Worm (Caenorhabditis elegans) whole organism, L1 larva: ENCODE data around the gene far-2.

Experiments used
- C04F5.9 ChIP-seq: sonication (generic microtip); optimal IDR thresholded peaks from 2 replicates; lab custom pipeline; 2016; ENCODE audit warnings: missing genetic modification characterization, missing compliant biosample characterization
- F16B12.6 ChIP-seq: fragments of 150-350 bp; optimal IDR thresholded peaks from 2 replicates; lab custom pipeline; 2014; ENCODE audit warnings: missing biosample characterization, missing genetic modification characterization
- aha-1 ChIP-seq: fragments of 150-350 bp; optimal IDR thresholded peaks from 2 replicates; lab custom pipeline; 2014; ENCODE audit warnings: missing biosample characterization, missing genetic modification characterization
- aly-2 ChIP-seq: fragments of 150-350 bp; optimal IDR thresholded peaks from 2 replicates; lab custom pipeline; 2014; ENCODE audit warnings: missing biosample characterization, missing genetic modification characterization
- ama-1 ChIP-seq: fragments of 150-350 bp; optimal IDR thresholded peaks from 2 replicates; lab custom pipeline; 2014
- ceh-63 ChIP-seq: fragments of 200-800 bp; sonication (Bioruptor generic); optimal IDR thresholded peaks from 2 replicates; lab custom pipeline; 2018; ENCODE audit warnings: mild to moderate bottlenecking, missing genetic modification characterization, missing compliant biosample characterization
- ceh-82 ChIP-seq, 3 experiments: fragments of 150-350 bp in 1 of 3; sonication (generic microtip) in 2 of 3; optimal IDR thresholded peaks; 2 replicates each; lab custom pipeline; 2014 to 2017; ENCODE audit warnings: missing biosample characterization in 3 of 3, missing genetic modification characterization in 3 of 3
- ceh-88 ChIP-seq: fragments of 200-800 bp; sonication (Bioruptor generic); IDR thresholded peaks from 2 replicates; pipeline ENCODE4 v1.3.6; 2022; ENCODE audit warnings: missing genetic modification characterization, missing compliant biosample characterization
- ceh-90 ChIP-seq: sonication (generic microtip); optimal IDR thresholded peaks from 2 replicates; lab custom pipeline; 2016; ENCODE audit warnings: missing genetic modification characterization, missing compliant biosample characterization
- ces-1 ChIP-seq: fragments of 150-350 bp; optimal IDR thresholded peaks from 2 replicates; lab custom pipeline; 2014; ENCODE audit warnings: missing biosample characterization, missing genetic modification reagents, missing genetic modification characterization
- efl-1 ChIP-seq, 4 experiments: fragments of 150-350 bp; optimal IDR thresholded peaks in 3 of 4; peaks in 1 of 4; 1 replicate in 1 of 4; 2 replicates in 3 of 4; lab custom pipeline; 2014; ENCODE audit warnings: missing biosample characterization in 2 of 4, missing genetic modification characterization in 2 of 4, missing genetic modification reagents in 2 of 4
- efl-3 ChIP-seq: fragments of 200-800 bp; sonication (Bioruptor generic); optimal IDR thresholded peaks from 2 replicates; lab custom pipeline; 2018; ENCODE audit warnings: mild to moderate bottlenecking, missing genetic modification characterization, missing compliant biosample characterization
- egl-27 ChIP-seq, 2 experiments: fragments of 150-350 bp in 1 of 2; sonication (generic microtip); optimal IDR thresholded peaks; 3 replicates each; lab custom pipeline; 2017 to 2018; ENCODE audit warnings: missing biosample characterization in 2 of 2, missing genetic modification characterization in 2 of 2, missing genetic modification reagents in 2 of 2
- fkh-10 ChIP-seq: sonication (generic microtip); optimal IDR thresholded peaks from 2 replicates; lab custom pipeline; 2017; ENCODE audit warnings: missing biosample characterization, missing genetic modification reagents, missing genetic modification characterization
- fkh-4 ChIP-seq: sonication (generic microtip); optimal IDR thresholded peaks from 2 replicates; lab custom pipeline; 2016; ENCODE audit warnings: missing compliant biosample characterization, missing genetic modification characterization, borderline replicate concordance
- fkh-8 ChIP-seq: sonication (generic microtip); optimal IDR thresholded peaks from 2 replicates; lab custom pipeline; 2016; ENCODE audit warnings: mild to moderate bottlenecking, missing genetic modification characterization, missing compliant biosample characterization
- fos-1 ChIP-seq: fragments of 150-350 bp; optimal IDR thresholded peaks from 2 replicates; lab custom pipeline; 2014; ENCODE audit warnings: missing biosample characterization, missing genetic modification characterization
- grh-1 ChIP-seq: fragments of 200-800 bp; sonication (Bioruptor generic); IDR thresholded peaks from 2 replicates; pipeline ENCODE4 v1.3.6; 2022; ENCODE audit warnings: missing genetic modification reagents, missing genetic modification characterization, missing compliant biosample characterization
- hpl-2 ChIP-seq: fragments of 150-350 bp; optimal IDR thresholded peaks from 2 replicates; lab custom pipeline; 2014; ENCODE audit warnings: missing biosample characterization, missing genetic modification reagents, missing genetic modification characterization
- irx-1 ChIP-seq: sonication (generic microtip); optimal IDR thresholded peaks from 2 replicates; lab custom pipeline; 2016; ENCODE audit warnings: missing genetic modification characterization, missing compliant biosample characterization
- jun-1 ChIP-seq: fragments of 150-350 bp; optimal IDR thresholded peaks from 2 replicates; lab custom pipeline; 2014; ENCODE audit warnings: missing biosample characterization, missing genetic modification reagents, missing genetic modification characterization
- lin-14 ChIP-seq: fragments of 200-800 bp; sonication (Bioruptor generic); optimal IDR thresholded peaks from 2 replicates; lab custom pipeline; 2018; ENCODE audit warnings: mild to moderate bottlenecking, missing genetic modification characterization, moderate library complexity, missing compliant biosample characterization
- lin-15B ChIP-seq: fragments of 150-350 bp; sonication (generic microtip); optimal IDR thresholded peaks from 3 replicates; lab custom pipeline; 2014; ENCODE audit warnings: missing biosample characterization, missing genetic modification characterization
- lir-3 ChIP-seq: sonication (generic microtip); optimal IDR thresholded peaks from 2 replicates; lab custom pipeline; 2016; ENCODE audit warnings: mild to moderate bottlenecking, missing genetic modification characterization, moderate library complexity, missing compliant biosample characterization; ENCODE audit not compliant: poor library complexity
- lsy-2 ChIP-seq, 2 experiments: fragments of 150-350 bp; optimal IDR thresholded peaks; 2 replicates each; lab custom pipeline; 2014; ENCODE audit warnings: missing biosample characterization in 2 of 2, missing genetic modification characterization in 2 of 2
- mef-2 ChIP-seq: fragments of 150-350 bp; optimal IDR thresholded peaks from 2 replicates; lab custom pipeline; 2014; ENCODE audit warnings: missing biosample characterization, missing genetic modification characterization
- mep-1 ChIP-seq: fragments of 150-350 bp; optimal IDR thresholded peaks from 2 replicates; lab custom pipeline; 2014; ENCODE audit warnings: missing biosample characterization, missing genetic modification characterization
- nhr-11 ChIP-seq: fragments of 150-350 bp; optimal IDR thresholded peaks from 2 replicates; lab custom pipeline; 2014; ENCODE audit warnings: missing biosample characterization, missing genetic modification characterization
- nhr-19 ChIP-seq: fragments of 200-800 bp; sonication (Bioruptor generic); conservative IDR thresholded peaks from 2 replicates; pipeline ENCODE4 v1.3.6; 2022; ENCODE audit warnings: missing genetic modification characterization, missing compliant biosample characterization
- nhr-28 ChIP-seq: fragments of 150-350 bp; optimal IDR thresholded peaks from 2 replicates; lab custom pipeline; 2014; ENCODE audit warnings: missing biosample characterization, missing genetic modification characterization
- nhr-47 ChIP-seq: sonication (generic microtip); optimal IDR thresholded peaks from 2 replicates; lab custom pipeline; 2016; ENCODE audit warnings: mild to moderate bottlenecking, missing genetic modification characterization, moderate library complexity, missing compliant biosample characterization
- nhr-71 ChIP-seq: sonication (generic microtip); optimal IDR thresholded peaks from 2 replicates; lab custom pipeline; 2016; ENCODE audit warnings: mild to moderate bottlenecking, missing genetic modification characterization, moderate library complexity, missing compliant biosample characterization
- nhr-85 ChIP-seq: sonication (generic microtip); peaks from one replicate; lab custom pipeline; 2016; ENCODE audit warnings: missing genetic modification characterization, inconsistent platforms, missing compliant biosample characterization
- nhr-90 ChIP-seq: sonication (generic microtip); optimal IDR thresholded peaks from 2 replicates; lab custom pipeline; 2016; ENCODE audit warnings: mild to moderate bottlenecking, missing genetic modification characterization, missing compliant biosample characterization; ENCODE audit not compliant: poor library complexity
- rnt-1 ChIP-seq: sonication (generic microtip); optimal IDR thresholded peaks from 2 replicates; lab custom pipeline; 2016; ENCODE audit warnings: mild to moderate bottlenecking, missing genetic modification characterization, moderate library complexity, missing compliant biosample characterization
- skn-1 ChIP-seq: fragments of 150-350 bp; optimal IDR thresholded peaks from 2 replicates; lab custom pipeline; 2014; ENCODE audit warnings: missing biosample characterization, missing genetic modification characterization
- snu-23 ChIP-seq: sonication (generic microtip); optimal IDR thresholded peaks from 2 replicates; lab custom pipeline; 2016; ENCODE audit warnings: missing genetic modification characterization, missing compliant biosample characterization
- sox-4 ChIP-seq: sonication (generic microtip); optimal IDR thresholded peaks from 2 replicates; lab custom pipeline; 2016; ENCODE audit warnings: missing genetic modification characterization, missing compliant biosample characterization
- swsn-7 ChIP-seq: sonication (generic microtip); optimal IDR thresholded peaks from 2 replicates; lab custom pipeline; 2016; ENCODE audit warnings: missing genetic modification characterization, missing compliant biosample characterization
- tbx-2 ChIP-seq: sonication (generic microtip); optimal IDR thresholded peaks from 2 replicates; lab custom pipeline; 2016; ENCODE audit warnings: missing genetic modification characterization, missing compliant biosample characterization
- tlp-1 ChIP-seq: fragments of 150-350 bp; optimal IDR thresholded peaks from 2 replicates; lab custom pipeline; 2014; ENCODE audit warnings: missing biosample characterization, missing genetic modification characterization
- unc-130 ChIP-seq: fragments of 150-350 bp; optimal IDR thresholded peaks from 2 replicates; lab custom pipeline; 2017; ENCODE audit warnings: missing biosample characterization, missing genetic modification characterization, inconsistent platforms
- unc-30 ChIP-seq: sonication (generic microtip); optimal IDR thresholded peaks from 2 replicates; lab custom pipeline; 2017; ENCODE audit warnings: missing biosample characterization, missing genetic modification characterization
- unc-62 ChIP-seq: fragments of 150-350 bp; optimal IDR thresholded peaks from 2 replicates; lab custom pipeline; 2014; ENCODE audit warnings: missing biosample characterization, missing genetic modification reagents, missing genetic modification characterization
- unc-86 ChIP-seq: sonication (generic microtip); optimal IDR thresholded peaks from 2 replicates; lab custom pipeline; 2016; ENCODE audit warnings: missing genetic modification characterization, missing compliant biosample characterization
- unc-98 ChIP-seq: fragments of 200-800 bp; sonication (Bioruptor generic); IDR thresholded peaks from 2 replicates; pipeline ENCODE4 v1.3.6; 2022; ENCODE audit warnings: missing genetic modification characterization, missing compliant biosample characterization
- vab-15 ChIP-seq: sonication (generic microtip); optimal IDR thresholded peaks from 2 replicates; lab custom pipeline; 2017; ENCODE audit warnings: missing genotype, mild to moderate bottlenecking, missing genetic modification characterization, missing compliant biosample characterization
- zag-1 ChIP-seq: fragments of 150-350 bp; optimal IDR thresholded peaks from 2 replicates; lab custom pipeline; 2014; ENCODE audit warnings: missing biosample characterization, missing genetic modification characterization
- ztf-11 ChIP-seq, 2 experiments: sonication (generic microtip); optimal IDR thresholded peaks; 2 replicates each; lab custom pipeline; 2016 to 2017; ENCODE audit warnings: missing genetic modification characterization in 2 of 2, missing biosample characterization in 1 of 2, missing compliant biosample characterization in 1 of 2
- ztf-4 ChIP-seq: fragments of 150-350 bp; optimal IDR thresholded peaks from 2 replicates; lab custom pipeline; 2014; ENCODE audit warnings: missing biosample characterization, missing genetic modification characterization

far-2 gene

DNA sequence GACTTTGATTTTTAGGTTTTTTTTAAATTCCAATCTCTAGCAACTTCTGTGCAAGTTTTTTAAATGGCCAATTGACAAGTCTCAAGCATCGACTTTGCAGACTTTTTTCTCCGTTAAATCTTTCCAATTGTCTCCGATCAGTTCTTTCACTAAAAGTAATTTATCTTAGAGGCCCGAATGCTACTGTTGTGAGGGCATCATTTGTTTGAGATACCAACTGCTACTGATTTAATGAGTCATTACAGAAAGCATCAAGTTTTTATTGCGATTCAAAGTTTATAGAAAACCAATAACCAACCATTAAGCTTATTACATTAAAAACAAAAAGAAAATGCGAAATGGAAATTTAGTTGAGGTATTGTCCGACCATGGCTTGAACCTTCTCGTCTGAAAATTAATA is 1.5 kb upstream of the far-2 start (continued):
- TF ChIP-seq lin-15B (tag; lab: Kevin White, UChicago) (no peak), mep-1 (tag; lab: Kevin White, UChicago) (no peak), unc-130 (tag; lab: Kevin White, UChicago) (no peak), ceh-82 (tag; optimal IDR thresholded peaks at IDR 0.05; lab: Kevin White, UChicago) (no peak), nhr-28 (tag; lab: Kevin White, UChicago) (no peak), ceh-63 (GFP tag; lab: Kevin White, UChicago) (no peak), ama-1 (lab: Kevin White, UChicago) (peak; percentile 46), aly-2 (tag; lab: Kevin White, UChicago) (no peak), tbx-2 (no peak), unc-86 (tag; lab: Kevin White, UChicago) (no peak), lin-14 (peak; percentile 3), tlp-1 (tag; lab: Kevin White, UChicago) (no peak), rnt-1 (tag; lab: Kevin White, UChicago) (peak; percentile 54), lsy-2 (tag; optimal IDR thresholded peaks at IDR 0.05; lab: Kevin White, UChicago) (peak; percentile 3 to 39), fkh-8 (tag; lab: Kevin White, UChicago) (no peak)

DNA sequence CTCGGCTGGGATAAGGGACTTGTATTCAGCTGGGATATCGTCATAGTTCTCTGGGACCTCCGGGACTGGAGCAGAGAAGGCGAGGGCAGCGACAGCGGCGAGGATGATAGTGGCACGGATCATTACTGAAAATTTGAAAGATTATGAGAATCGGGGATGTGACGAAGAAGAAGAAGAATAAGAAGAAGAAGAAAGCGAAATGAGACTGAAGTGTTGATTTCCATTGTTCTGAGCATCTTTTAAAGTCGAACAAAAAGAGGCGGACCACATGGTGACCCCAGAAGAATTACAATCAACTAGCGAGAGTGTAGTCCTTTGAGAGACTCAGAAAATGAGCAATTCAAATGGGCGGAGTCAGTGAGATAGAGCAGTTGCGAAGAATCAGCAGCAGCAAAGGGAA is 573 bp upstream of the far-2 start, which contains the start of gene far-1:
Gene far-1, minus strand, starts transcription at position 125 of the 400 bp plus-strand sequence.
- TF ChIP-seq unc-86 (tag; lab: Kevin White, UChicago) (no peak), vab-15 (tag; lab: Kevin White, UChicago) (no peak), swsn-7 (tag; lab: Kevin White, UChicago) (peak; percentile 13), fkh-8 (tag; lab: Kevin White, UChicago) (no peak), efl-1 (optimal IDR thresholded peaks at IDR 0.05; lab: Kevin White, UChicago) (no peak), efl-1 (GFP tag; optimal IDR thresholded peaks at IDR 0.05 in 1 of 2; lab: Kevin White, UChicago) (no peak), unc-30 (no peak), unc-62 (GFP tag; lab: Kevin White, UChicago) (no peak), ces-1 (GFP tag; lab: Kevin White, UChicago) (no peak), zag-1 (tag; lab: Kevin White, UChicago) (no peak), nhr-71 (tag; lab: Kevin White, UChicago) (peak; percentile 60), unc-130 (tag; lab: Kevin White, UChicago) (no peak), ama-1 (lab: Kevin White, UChicago) (peak; percentile 49), aha-1 (tag; lab: Kevin White, UChicago) (no peak), hpl-2 (GFP tag; lab: Kevin White, UChicago) (no peak), fkh-4 (tag; lab: Kevin White, UChicago) (peak; percentile 48), mef-2 (tag; lab: Kevin White, UChicago) (no peak), fkh-10 (GFP tag; lab: Kevin White, UChicago) (no peak), ceh-82 (tag; optimal IDR thresholded peaks at IDR 0.05; lab: Kevin White, UChicago) (no peak), ceh-90 (no peak), lin-14 (peak; percentile 28), lsy-2 (tag; optimal IDR thresholded peaks at IDR 0.05; lab: Kevin White, UChicago) (peak; percentile 12 to 30), snu-23 (peak; percentile 39), nhr-85 (tag; lab: Kevin White, UChicago) (no peak), ceh-88 (GFP tag; lab: Robert Waterston, UW) (no peak), F16B12.6 (tag; lab: Kevin White, UChicago) (no peak), mep-1 (tag; lab: Kevin White, UChicago) (no peak), jun-1 (no peak), grh-1 (no peak), rnt-1 (tag; lab: Kevin White, UChicago) (peak; percentile 49), unc-98 (GFP tag; lab: Robert Waterston, UW) (no peak), irx-1 (tag; lab: Kevin White, UChicago) (no peak), egl-27 (tag; optimal IDR thresholded peaks at IDR 0.05; lab: Kevin White, UChicago) (no peak), ztf-11 (tag; optimal IDR thresholded peaks at IDR 0.05; lab: Kevin White, UChicago) (no peak), nhr-47 (tag; lab: Kevin White, UChicago) (no peak), fos-1 (tag; lab: Kevin White, UChicago) (no peak), nhr-28 (tag; lab: Kevin White, UChicago) (no peak), ztf-4 (tag; lab: Kevin White, UChicago) (no peak), nhr-90 (tag; lab: Kevin White, UChicago) (no peak), efl-3 (no peak), skn-1 (tag; lab: Kevin White, UChicago) (no peak), nhr-19 (GFP tag; lab: Robert Waterston, UW) (peak; percentile 22), tbx-2 (no peak), lir-3 (tag; lab: Kevin White, UChicago) (peak; percentile 14), sox-4 (tag; lab: Kevin White, UChicago) (no peak), lin-15B (tag; lab: Kevin White, UChicago) (no peak), nhr-11 (peak; percentile 10), C04F5.9 (no peak)
